Fruit fly (Drosophila melanogaster) whole organism, adult: ENCODE measurements around the gene CG14277.

Experiments
- CG11617 ChIP-seq: fragments of 200-800 bp; sonication (Bioruptor generic); optimal IDR thresholded peaks from 2 replicates; lab custom pipeline; 2017; ENCODE audit warnings: mild to moderate bottlenecking, missing biosample characterization, missing genetic modification reagents, missing genetic modification characterization
- CG12768 ChIP-seq: fragments of 200-800 bp; sonication (Bioruptor generic); optimal IDR thresholded peaks from 2 replicates; lab custom pipeline; 2017; ENCODE audit warnings: missing biosample characterization, missing genetic modification characterization, mild to moderate bottlenecking, moderate library complexity, missing genetic modification reagents
- CG1620 ChIP-seq: fragments of 200-800 bp; sonication (Bioruptor generic); optimal IDR thresholded peaks from 2 replicates; lab custom pipeline; 2016; ENCODE audit warnings: missing biosample characterization, missing genetic modification characterization
- CG33017 ChIP-seq: fragments of 200-800 bp; sonication (Bioruptor generic); optimal IDR thresholded peaks from 2 replicates; lab custom pipeline; 2018; ENCODE audit warnings: missing biosample characterization, mild to moderate bottlenecking, missing genetic modification characterization, moderate library complexity
- CG5204 ChIP-seq: fragments of 200-800 bp; sonication (Bioruptor generic); optimal IDR thresholded peaks from 2 replicates; lab custom pipeline; 2016; ENCODE audit warnings: missing biosample characterization, missing genetic modification characterization
- CG7045 ChIP-seq: fragments of 200-800 bp; sonication (Bioruptor generic); optimal IDR thresholded peaks from 2 replicates; lab custom pipeline; 2017; ENCODE audit warnings: missing biosample characterization, mild to moderate bottlenecking, missing genetic modification characterization
- CG7101 ChIP-seq: fragments of 200-800 bp; sonication (Bioruptor generic); optimal IDR thresholded peaks from 2 replicates; lab custom pipeline; 2018; ENCODE audit warnings: missing biosample characterization, mild to moderate bottlenecking, missing genetic modification characterization, moderate library complexity
- Clk ChIP-seq: fragments of 200-800 bp; sonication (Bioruptor generic); optimal IDR thresholded peaks from 2 replicates; lab custom pipeline; 2017; ENCODE audit warnings: missing biosample characterization, missing genetic modification characterization
- Crg-1 ChIP-seq: fragments of 200-800 bp; sonication (Bioruptor generic); optimal IDR thresholded peaks from 2 replicates; lab custom pipeline; 2016; ENCODE audit warnings: missing biosample characterization, missing genetic modification characterization
- Hr96 ChIP-seq: fragments of 200-800 bp; sonication (Bioruptor generic); optimal IDR thresholded peaks from 2 replicates; lab custom pipeline; 2016; ENCODE audit warnings: missing biosample characterization, missing genetic modification characterization
- Mnt ChIP-seq: fragments of 200-800 bp; sonication (Bioruptor generic); optimal IDR thresholded peaks from 2 replicates; lab custom pipeline; 2016; ENCODE audit warnings: missing biosample characterization, mild to moderate bottlenecking, missing genetic modification characterization
- bab1 ChIP-seq: fragments of 200-800 bp; sonication (Bioruptor generic); optimal IDR thresholded peaks from 3 replicates; lab custom pipeline; 2019; ENCODE audit warnings: missing biosample characterization, mild to moderate bottlenecking, missing genetic modification characterization, moderate library complexity
- cic ChIP-seq: fragments of 200-800 bp; sonication (Bioruptor generic); optimal IDR thresholded peaks from 2 replicates; lab custom pipeline; 2017; ENCODE audit warnings: missing biosample characterization, mild to moderate bottlenecking, missing genetic modification characterization, moderate library complexity
- cnc ChIP-seq, 2 experiments: fragments of >200 bp; optimal IDR thresholded peaks; 2 replicates each; lab custom pipeline; 2017
- kay ChIP-seq: fragments of 200-800 bp; sonication (Bioruptor generic); peaks from one replicate; lab custom pipeline; 2016; ENCODE audit warnings: missing biosample characterization, missing genetic modification characterization, borderline replicate concordance
- ovo ChIP-seq: fragments of 200-800 bp; sonication (Bioruptor generic); optimal IDR thresholded peaks from 2 replicates; lab custom pipeline; 2016; ENCODE audit warnings: missing biosample characterization, missing genetic modification characterization
- pad ChIP-seq: fragments of 200-800 bp; sonication (Bioruptor generic); optimal IDR thresholded peaks from 3 replicates; lab custom pipeline; 2017; ENCODE audit warnings: missing biosample characterization, missing genetic modification characterization, mild to moderate bottlenecking, moderate library complexity, missing genetic modification reagents
- tj ChIP-seq: fragments of 200-800 bp; sonication (Bioruptor generic); optimal IDR thresholded peaks from 3 replicates; lab custom pipeline; 2017; ENCODE audit warnings: missing biosample characterization, mild to moderate bottlenecking, missing genetic modification characterization, moderate library complexity
- toe ChIP-seq: fragments of 200-800 bp; sonication (Bioruptor generic); optimal IDR thresholded peaks from 2 replicates; lab custom pipeline; 2016; ENCODE audit warnings: missing biosample characterization, missing genetic modification characterization

Gene CG14277

dm6 chr2L:8279400-8280065 is 37.2 kb downstream of the CG14277 start:
- no peak for TF ChIP-seq Clk (GFP tag; lab: Kevin White, UChicago)
- TF ChIP-seq CG11617 (GFP tag; lab: Kevin White, UChicago), result no peak
- TF ChIP-seq pad, result no peak

- TF ChIP-seq pad (no peak), cic (no peak), CG33017 (tag; lab: Kevin White, UChicago) (no peak), toe (no peak), Hr96 (no peak), CG1620 (GFP tag; lab: Kevin White, UChicago) (no peak), CG12768 (no peak), CG7101 (no peak), cnc (optimal IDR thresholded peaks at IDR 0.05; lab: Kevin White, UChicago) (no peak), kay (no peak), CG7045 (no peak), Clk (GFP tag; lab: Kevin White, UChicago) (no peak)
Measured at dm6 chr2L:8280225-8280624, 37.9 kb downstream of the CG14277 start.

dm6 chr2L:8281872-8282271 is 39.6 kb downstream of the CG14277 start:
- TF ChIP-seq CG12768 (no peak), cic (no peak), kay (no peak), CG5204 (GFP tag; lab: Kevin White, UChicago) (no peak), CG7045 (no peak), CG7101 (no peak), ovo (GFP tag; lab: Kevin White, UChicago) (no peak), Clk (GFP tag; lab: Kevin White, UChicago) (no peak), pad (no peak)

dm6 chr2L:8284913-8285619 is 42.8 kb downstream of the CG14277 start:
- TF ChIP-seq ovo (GFP tag; lab: Kevin White, UChicago), result no peak
- TF ChIP-seq toe, result no peak

dm6 chr2L:8286595-8286994 is 44.3 kb downstream of the CG14277 start:
- TF ChIP-seq Clk (GFP tag; lab: Kevin White, UChicago), result no peak
- no peak for TF ChIP-seq CG5204 (GFP tag; lab: Kevin White, UChicago)
- TF ChIP-seq ovo (GFP tag; lab: Kevin White, UChicago), result no peak
- TF ChIP-seq CG7045, result no peak
- TF ChIP-seq kay, result no peak
- no peak for TF ChIP-seq pad
- no peak for TF ChIP-seq cic
- TF ChIP-seq CG11617 (GFP tag; lab: Kevin White, UChicago), result no peak
- no peak for TF ChIP-seq CG12768
- TF ChIP-seq bab1 (GFP tag; lab: Kevin White, UChicago), result no peak

dm6 chr2L:8288087-8288486 is 45.8 kb downstream of the CG14277 start:
- TF ChIP-seq kay, result no peak
- no peak for TF ChIP-seq Clk (GFP tag; lab: Kevin White, UChicago)
- TF ChIP-seq CG1620 (GFP tag; lab: Kevin White, UChicago), result no peak
- TF ChIP-seq pad, result no peak
- TF ChIP-seq CG33017 (tag; lab: Kevin White, UChicago), result no peak
- no peak for TF ChIP-seq Mnt (GFP tag; lab: Kevin White, UChicago)
- TF ChIP-seq tj, result no peak
- TF ChIP-seq Hr96, result no peak
- no peak for TF ChIP-seq toe

dm6 chr2L:8289352-8290091 is 47.2 kb downstream of the CG14277 start:
- no peak for TF ChIP-seq CG7101
- TF ChIP-seq bab1 (GFP tag; lab: Kevin White, UChicago), result no peak
- no peak for TF ChIP-seq CG7045
- no peak for TF ChIP-seq Clk (GFP tag; lab: Kevin White, UChicago)
- TF ChIP-seq tj, result no peak
- TF ChIP-seq CG1620 (GFP tag; lab: Kevin White, UChicago), result no peak
- no peak for TF ChIP-seq cnc (optimal IDR thresholded peaks at IDR 0.05; lab: Kevin White, UChicago)

dm6 chr2L:8290092-8290424 is 47.8 kb downstream of the CG14277 start:
- TF ChIP-seq Hr96, result no peak
- no peak for TF ChIP-seq pad
- TF ChIP-seq CG11617 (GFP tag; lab: Kevin White, UChicago), result no peak
- TF ChIP-seq Crg-1 (GFP tag; lab: Kevin White, UChicago), result no peak
- no peak for TF ChIP-seq cic
- no peak for TF ChIP-seq Clk (GFP tag; lab: Kevin White, UChicago)
- TF ChIP-seq CG7101, result no peak
- no peak for TF ChIP-seq CG12768
- no peak for TF ChIP-seq kay
- TF ChIP-seq toe, result no peak
- TF ChIP-seq CG33017 (tag; lab: Kevin White, UChicago), result no peak
- no peak for TF ChIP-seq CG1620 (GFP tag; lab: Kevin White, UChicago)
- no peak for TF ChIP-seq tj
- no peak for TF ChIP-seq CG7045
